Fruit fly (Drosophila melanogaster) whole organism, wandering third instar larva: ENCODE data around the gene Jhbp7.

Experiments
- Abd-B ChIP-seq: fragments of >200 bp; optimal IDR thresholded peaks from 2 replicates; lab custom pipeline; 2017; ENCODE audit warnings: missing biosample characterization, missing genetic modification characterization
- Dfd ChIP-seq: fragments of >200 bp; optimal IDR thresholded peaks from 2 replicates; lab custom pipeline; 2017; ENCODE audit warnings: missing biosample characterization, missing genetic modification characterization
- Mio ChIP-seq: sonication (Bioruptor generic); optimal IDR thresholded peaks from 2 replicates; lab custom pipeline; 2016; ENCODE audit warnings: missing biosample characterization, missing genetic modification characterization
- OdsH ChIP-seq: fragments of 200-800 bp; sonication (Bioruptor generic); optimal IDR thresholded peaks from 2 replicates; lab custom pipeline; 2016; ENCODE audit warnings: missing biosample characterization, mild to moderate bottlenecking, missing genetic modification characterization
- br ChIP-seq: fragments of 200-800 bp; sonication (Bioruptor generic); optimal IDR thresholded peaks from 2 replicates; lab custom pipeline; 2016; ENCODE audit warnings: missing biosample characterization, missing genetic modification characterization
- foxo ChIP-seq, 2 experiments: fragments of 200-800 bp; sonication (Bioruptor generic); optimal IDR thresholded peaks; 2 replicates in 1 of 2; 3 replicates in 1 of 2; lab custom pipeline; 2016 to 2017; ENCODE audit warnings: missing biosample characterization in 2 of 2, missing genetic modification characterization in 2 of 2
- h ChIP-seq: fragments of 200-800 bp; sonication (Bioruptor generic); optimal IDR thresholded peaks from 3 replicates; lab custom pipeline; 2016; ENCODE audit warnings: missing biosample characterization, mild to moderate bottlenecking, missing genetic modification characterization
- psq ChIP-seq: fragments of 200-800 bp; sonication (Bioruptor generic); optimal IDR thresholded peaks from 3 replicates; lab custom pipeline; 2017; ENCODE audit warnings: missing biosample characterization, mild to moderate bottlenecking, missing genetic modification characterization, moderate library complexity
- sv ChIP-seq: fragments of 200-800 bp; sonication (Bioruptor generic); optimal IDR thresholded peaks from 3 replicates; lab custom pipeline; 2016; ENCODE audit warnings: missing biosample characterization, missing genetic modification characterization

DNA sequence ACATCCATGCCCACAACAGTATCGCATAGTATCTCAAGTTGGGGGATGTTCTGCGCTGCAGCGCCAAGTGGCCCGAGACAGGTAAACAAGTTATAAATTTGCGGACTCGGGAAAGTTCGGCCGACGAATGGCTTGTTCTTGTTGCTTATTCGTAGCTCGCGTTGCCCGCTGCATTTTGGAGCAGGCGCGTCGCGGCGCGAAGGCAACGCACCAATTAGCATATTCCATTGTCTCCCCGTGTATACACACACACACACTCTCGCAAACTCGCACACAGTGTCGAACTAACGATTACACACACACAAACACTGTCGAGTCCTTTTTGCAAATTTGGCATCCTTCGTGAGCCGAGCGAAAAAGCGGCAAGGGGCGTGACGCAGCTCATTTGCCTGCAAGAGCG, 48.4 kb upstream of the Jhbp7 start:
- no peak for TF ChIP-seq Abd-B (GFP tag; lab: Kevin White, UChicago)
- TF ChIP-seq Mio (GFP tag; lab: Kevin White, UChicago): no peak
- TF ChIP-seq OdsH (GFP tag; lab: Kevin White, UChicago): no peak
- TF ChIP-seq sv (GFP tag; lab: Kevin White, UChicago): no peak
- TF ChIP-seq h (GFP tag; lab: Kevin White, UChicago): no peak
- TF ChIP-seq Dfd (GFP tag; lab: Kevin White, UChicago): no peak
- no peak for TF ChIP-seq br
- no peak for TF ChIP-seq psq (GFP tag; lab: Kevin White, UChicago)
- no peak for TF ChIP-seq foxo (GFP tag; optimal IDR thresholded peaks at IDR 0.05; lab: Kevin White, UChicago)
